Worm (Caenorhabditis elegans) whole organism, early embryonic: Measurements from ENCODE around the gene sre-5.
A peak's percentile ranks its signal among the peaks of the same experiment; 100 is the strongest.

Source experiments
- B0310.2 ChIP-seq: sonication (generic microtip); optimal IDR thresholded peaks from 2 replicates; lab custom pipeline; 2016; ENCODE audit warnings: mild to moderate bottlenecking, missing genetic modification characterization, missing compliant biosample characterization
- F13C5.2 ChIP-seq: sonication (generic microtip); optimal IDR thresholded peaks from 2 replicates; lab custom pipeline; 2017; ENCODE audit warnings: mild to moderate bottlenecking, missing genetic modification characterization, inconsistent platforms, missing compliant biosample characterization
- aly-1 ChIP-seq: sonication (generic microtip); optimal IDR thresholded peaks from 2 replicates; lab custom pipeline; 2016; ENCODE audit warnings: missing genetic modification characterization, missing compliant biosample characterization
- ama-1 ChIP-seq: fragments of 150-350 bp; optimal IDR thresholded peaks from 2 replicates; lab custom pipeline; 2014
- ceh-13 ChIP-seq: fragments of 200-800 bp; sonication (Bioruptor generic); optimal IDR thresholded peaks from 2 replicates; lab custom pipeline; 2018; ENCODE audit warnings: mild to moderate bottlenecking, missing genetic modification characterization, missing compliant biosample characterization
- ceh-36 ChIP-seq: sonication (generic microtip); optimal IDR thresholded peaks from 2 replicates; lab custom pipeline; 2016; ENCODE audit warnings: missing genetic modification characterization, inconsistent platforms, missing compliant biosample characterization
- ets-7 ChIP-seq: sonication (generic microtip); optimal IDR thresholded peaks from 2 replicates; lab custom pipeline; 2016; ENCODE audit warnings: missing genotype, missing genetic modification characterization, missing compliant biosample characterization
- flt-1 ChIP-seq: fragments of 200-800 bp; sonication (Bioruptor generic); IDR thresholded peaks from 2 replicates; pipeline ENCODE4 v1.3.6; 2022; ENCODE audit warnings: missing genetic modification characterization, missing compliant biosample characterization
- hmbx-1 ChIP-seq: sonication (generic microtip); optimal IDR thresholded peaks from 2 replicates; lab custom pipeline; 2016; ENCODE audit warnings: mild to moderate bottlenecking, missing genetic modification characterization, missing compliant biosample characterization
- hmg-4 ChIP-seq: fragments of 200-800 bp; sonication (Bioruptor generic); optimal IDR thresholded peaks from 2 replicates; lab custom pipeline; 2018; ENCODE audit warnings: mild to moderate bottlenecking, missing genetic modification characterization, missing compliant biosample characterization
- hnd-1 ChIP-seq: sonication (generic microtip); optimal IDR thresholded peaks from 2 replicates; lab custom pipeline; 2016; ENCODE audit warnings: missing genetic modification characterization, missing compliant biosample characterization
- pes-1 ChIP-seq: fragments of 200-800 bp; sonication (Bioruptor generic); IDR thresholded peaks from 2 replicates; pipeline ENCODE4 v1.3.6; 2022; ENCODE audit warnings: missing genetic modification reagents, missing genetic modification characterization, missing compliant biosample characterization
- scrt-1 ChIP-seq: fragments of 200-800 bp; sonication (Bioruptor generic); IDR thresholded peaks from 2 replicates; pipeline ENCODE4 v1.3.6; 2022; ENCODE audit warnings: missing genetic modification characterization, missing compliant biosample characterization
- sea-1 ChIP-seq: fragments of 200-800 bp; sonication (Bioruptor generic); conservative IDR thresholded peaks from 2 replicates; pipeline ENCODE4 v1.3.6; 2022; ENCODE audit warnings: missing genetic modification characterization, missing compliant biosample characterization
- tbx-11 ChIP-seq: fragments of 200-800 bp; sonication (Bioruptor generic); IDR thresholded peaks from 2 replicates; pipeline ENCODE4 v1.3.6; 2022; ENCODE audit warnings: missing genetic modification characterization, missing compliant biosample characterization
- tbx-37 ChIP-seq: fragments of 200-800 bp; sonication (Bioruptor generic); conservative IDR thresholded peaks from 2 replicates; pipeline ENCODE4 v1.3.6; 2022; ENCODE audit warnings: missing genetic modification reagents, missing genetic modification characterization, missing compliant biosample characterization
- tra-4 ChIP-seq: sonication (generic microtip); optimal IDR thresholded peaks from 2 replicates; lab custom pipeline; 2017; ENCODE audit warnings: missing genetic modification characterization, missing compliant biosample characterization

Gene sre-5

DNA sequence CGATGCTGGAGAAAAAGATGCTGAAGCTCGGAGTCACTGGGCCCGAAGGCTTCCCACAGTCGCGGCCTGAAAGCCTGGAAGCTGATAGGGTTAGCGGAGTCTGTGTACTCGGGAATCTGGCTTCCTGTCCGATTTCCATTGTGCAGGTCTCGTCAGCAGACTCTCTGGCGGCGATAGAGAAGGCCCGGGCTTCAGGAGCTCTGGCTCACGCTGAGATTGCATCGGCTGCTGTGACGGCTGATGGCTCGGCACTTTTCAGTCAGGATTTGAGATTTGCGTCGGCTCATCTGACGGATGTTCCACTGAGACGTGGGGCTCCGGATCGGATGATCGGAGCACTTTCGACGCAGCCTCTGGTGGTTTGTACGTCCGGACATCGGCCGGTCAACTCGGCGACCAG, 41.6 kb upstream of the sre-5 start:
- TF ChIP-seq sea-1 (GFP tag; lab: Robert Waterston, UW) (no peak), scrt-1 (GFP tag; lab: Robert Waterston, UW) (0 out of 2 replicates have a peak, but pooled peaks have one; percentile 29)

DNA sequence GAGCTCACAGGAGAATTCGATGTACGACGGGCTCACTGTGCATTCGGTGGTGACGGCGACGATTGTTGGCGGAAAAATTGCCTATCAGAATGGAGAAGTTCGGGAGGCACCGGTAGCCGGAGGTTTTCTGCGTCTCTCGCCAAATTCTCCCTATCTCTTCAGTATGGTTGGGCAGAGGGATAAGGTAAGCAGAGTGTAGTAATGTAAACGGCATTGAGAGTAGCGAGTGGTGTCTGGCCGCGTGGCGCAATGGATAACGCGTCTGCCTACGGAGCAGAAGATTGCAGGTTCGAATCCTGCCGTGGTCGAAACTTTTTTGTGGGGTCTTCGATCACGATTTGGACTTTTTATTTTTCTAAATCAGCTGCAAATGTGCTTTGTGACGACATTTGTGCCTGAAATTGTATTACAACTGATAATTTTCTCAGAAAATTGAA, 40.4 kb upstream of the sre-5 start:
- TF ChIP-seq hmbx-1 (tag; lab: Kevin White, UChicago) = peak; percentile 45
- peak; percentile 51 for TF ChIP-seq tra-4 (tag; lab: Kevin White, UChicago)
- peak; percentile 73 for TF ChIP-seq ceh-13
- peak; percentile 85 for TF ChIP-seq tbx-11 (GFP tag; lab: Robert Waterston, UW)
- peak; percentile 82 for TF ChIP-seq tbx-37 (GFP tag; lab: Robert Waterston, UW)
- peak; percentile 89 for TF ChIP-seq hmg-4 (GFP tag; lab: Kevin White, UChicago)
- peak; percentile 94 for TF ChIP-seq pes-1 (GFP tag; lab: Robert Waterston, UW)
- TF ChIP-seq aly-1 (tag; lab: Kevin White, UChicago) = peak; percentile 92
- peak; percentile 85 for TF ChIP-seq B0310.2 (tag; lab: Kevin White, UChicago)
- TF ChIP-seq ets-7 (tag; lab: Kevin White, UChicago) = peak; percentile 67
- peak; percentile 10 for TF ChIP-seq ama-1 (lab: Kevin White, UChicago)
- TF ChIP-seq ceh-36 (tag; lab: Kevin White, UChicago) = peak; percentile 86
- TF ChIP-seq sea-1 (GFP tag; lab: Robert Waterston, UW) = peak; percentile 91
- peak; percentile 91 for TF ChIP-seq scrt-1 (GFP tag; lab: Robert Waterston, UW)
- peak; percentile 86 for TF ChIP-seq F13C5.2 (tag; lab: Kevin White, UChicago)
- peak; percentile 75 for TF ChIP-seq hnd-1 (tag; lab: Kevin White, UChicago)
- peak; percentile 89 for TF ChIP-seq flt-1 (GFP tag; lab: Robert Waterston, UW)

DNA sequence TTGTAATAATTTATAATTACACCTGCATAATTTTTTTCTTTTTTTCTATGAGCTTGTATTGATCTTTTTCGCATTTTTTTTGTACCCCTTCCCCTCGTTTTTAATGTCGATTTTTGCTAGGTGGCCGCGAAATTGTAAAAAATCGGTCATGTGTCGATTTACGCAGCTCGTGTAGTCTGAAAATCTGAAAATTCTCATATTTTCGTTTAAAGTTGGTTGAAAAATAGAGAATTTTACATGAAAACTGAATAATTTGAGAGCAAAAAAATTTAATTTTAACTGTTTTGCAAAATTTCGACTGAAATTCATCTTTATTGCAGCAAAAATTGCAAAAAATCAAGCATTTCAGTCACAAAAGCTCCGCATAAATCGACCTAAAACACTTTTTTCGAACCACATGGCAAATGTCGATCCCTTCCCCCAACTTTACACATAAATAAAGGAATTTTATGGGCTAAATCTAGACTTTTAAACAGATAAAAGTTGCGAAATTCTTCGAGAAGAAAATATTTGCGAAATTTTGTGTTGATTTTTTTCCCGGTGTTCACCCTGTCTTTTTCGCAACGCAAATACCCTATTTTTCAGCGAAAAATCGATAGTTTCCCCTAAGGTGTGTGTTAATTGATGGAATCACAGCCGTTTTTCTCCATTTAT, 38.7 kb upstream of the sre-5 start:
- TF ChIP-seq tbx-11 (GFP tag; lab: Robert Waterston, UW) = no peak
- peak; percentile 29 for TF ChIP-seq B0310.2 (tag; lab: Kevin White, UChicago)
- TF ChIP-seq ama-1 (lab: Kevin White, UChicago) = peak; percentile 61
- TF ChIP-seq tbx-37 (GFP tag; lab: Robert Waterston, UW) = no peak

DNA sequence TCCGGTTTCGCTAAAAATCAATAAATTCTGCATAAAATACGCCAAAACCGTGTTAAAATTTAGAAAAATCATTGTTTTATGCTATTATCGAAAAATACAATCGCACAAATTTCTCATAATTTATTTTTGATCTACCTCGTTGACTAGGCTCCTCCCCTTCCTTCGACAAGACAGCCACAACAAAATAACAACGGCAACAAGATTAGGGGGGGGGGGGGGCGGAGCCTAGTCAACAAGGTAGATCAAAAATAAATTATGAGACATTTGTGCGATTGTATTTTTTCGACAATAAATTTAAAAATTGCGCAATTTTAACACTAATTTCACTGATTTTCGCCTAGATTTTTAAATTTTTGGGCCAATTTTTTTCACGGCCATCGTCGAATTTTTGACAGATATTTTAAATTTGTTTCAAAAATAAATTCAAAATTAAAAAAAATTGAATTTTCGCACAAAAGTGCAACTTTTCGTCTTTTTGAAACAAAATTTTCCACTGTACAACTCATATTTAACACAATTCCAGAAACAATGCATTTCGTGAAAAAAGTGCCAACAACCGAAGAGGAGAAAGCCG, 38.1 kb upstream of the sre-5 start, which contains the start of gene M57.2:
Gene M57.2, plus strand, starts transcription at position 524 of the 574 bp plus-strand sequence.
- TF ChIP-seq ceh-13 (no peak), hmg-4 (GFP tag; lab: Kevin White, UChicago) (no peak), sea-1 (GFP tag; lab: Robert Waterston, UW) (no peak), tra-4 (tag; lab: Kevin White, UChicago) (no peak)

DNA sequence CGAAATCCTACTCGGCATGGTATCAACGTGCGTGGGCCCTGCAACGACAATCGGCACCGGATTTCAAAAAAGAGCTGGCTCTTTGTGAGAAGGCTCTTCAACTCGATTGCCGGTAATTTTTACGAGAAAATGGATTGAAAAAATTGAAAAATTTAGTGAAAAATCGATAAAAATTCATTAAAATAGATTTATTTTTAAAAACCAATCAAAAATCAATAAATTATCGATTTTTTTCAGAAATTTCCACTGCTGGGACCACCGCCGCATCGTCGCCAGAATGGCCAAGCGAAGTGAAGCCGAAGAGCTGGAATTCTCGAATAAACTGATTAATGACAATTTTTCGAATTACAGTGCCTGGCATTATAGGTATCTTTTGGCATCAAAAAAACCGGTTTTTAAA, 37.1 kb upstream of the sre-5 start:
- TF ChIP-seq hnd-1 (tag; lab: Kevin White, UChicago) (no peak), B0310.2 (tag; lab: Kevin White, UChicago) (no peak), pes-1 (GFP tag; lab: Robert Waterston, UW) (no peak), scrt-1 (GFP tag; lab: Robert Waterston, UW) (no peak), tbx-37 (GFP tag; lab: Robert Waterston, UW) (no peak), aly-1 (tag; lab: Kevin White, UChicago) (no peak), flt-1 (GFP tag; lab: Robert Waterston, UW) (no peak), ceh-13 (no peak)

DNA sequence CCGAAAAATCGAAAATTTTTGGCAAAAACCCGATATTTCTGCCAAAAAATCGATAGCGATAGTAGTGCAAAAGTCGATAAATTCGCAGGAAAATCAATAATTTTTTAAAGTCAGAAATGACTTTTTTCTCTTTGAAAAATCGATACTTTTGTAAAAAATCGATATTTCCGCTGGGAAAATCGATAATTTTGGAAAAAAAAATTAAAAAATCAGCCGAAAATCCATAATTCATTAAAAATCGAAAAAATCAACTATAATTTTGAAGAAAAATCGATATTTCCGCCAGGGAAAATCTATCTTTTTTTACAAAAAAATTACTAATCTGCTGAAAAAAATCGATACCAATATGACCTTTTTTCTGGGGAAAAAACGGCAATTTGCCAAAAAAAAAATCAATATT, 33.5 kb upstream of the sre-5 start:
- TF ChIP-seq ceh-13 (no peak), tbx-37 (GFP tag; lab: Robert Waterston, UW) (no peak), hnd-1 (tag; lab: Kevin White, UChicago) (no peak), F13C5.2 (tag; lab: Kevin White, UChicago) (no peak), hmg-4 (GFP tag; lab: Kevin White, UChicago) (no peak), scrt-1 (GFP tag; lab: Robert Waterston, UW) (no peak), hmbx-1 (tag; lab: Kevin White, UChicago) (no peak), ama-1 (lab: Kevin White, UChicago) (no peak), aly-1 (tag; lab: Kevin White, UChicago) (no peak), B0310.2 (tag; lab: Kevin White, UChicago) (no peak)

DNA sequence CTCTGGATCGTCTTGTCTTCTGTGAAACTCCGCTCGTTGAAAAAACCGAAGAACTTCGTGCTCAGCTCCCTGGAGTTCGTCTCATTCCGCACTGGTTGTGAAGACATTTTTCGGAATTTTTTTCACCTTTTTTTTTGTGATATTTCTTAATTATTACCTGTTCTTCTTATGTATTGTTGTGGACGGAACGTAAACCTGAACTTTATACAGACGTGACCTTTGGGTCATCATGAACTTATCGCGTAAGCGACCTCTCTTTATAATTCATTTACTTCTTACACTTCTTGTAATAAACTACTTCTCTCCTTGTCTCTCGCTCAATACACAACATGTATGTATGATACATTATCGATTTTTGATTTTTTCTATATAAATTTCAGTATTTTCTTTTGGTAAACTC, 32.8 kb upstream of the sre-5 start, which contains the start of gene M57.1:
Gene M57.1, plus strand, starts transcription at position 301 of the 400 bp plus-strand sequence.
- TF ChIP-seq F13C5.2 (tag; lab: Kevin White, UChicago) (no peak), B0310.2 (tag; lab: Kevin White, UChicago) (no peak), scrt-1 (GFP tag; lab: Robert Waterston, UW) (no peak), ets-7 (tag; lab: Kevin White, UChicago) (no peak), hmbx-1 (tag; lab: Kevin White, UChicago) (no peak), aly-1 (tag; lab: Kevin White, UChicago) (no peak), tbx-37 (GFP tag; lab: Robert Waterston, UW) (no peak), hmg-4 (GFP tag; lab: Kevin White, UChicago) (no peak), sea-1 (GFP tag; lab: Robert Waterston, UW) (no peak), ceh-13 (no peak), pes-1 (GFP tag; lab: Robert Waterston, UW) (no peak), ceh-36 (tag; lab: Kevin White, UChicago) (no peak), ama-1 (lab: Kevin White, UChicago) (no peak), hnd-1 (tag; lab: Kevin White, UChicago) (no peak), tra-4 (tag; lab: Kevin White, UChicago) (no peak), tbx-11 (GFP tag; lab: Robert Waterston, UW) (no peak), flt-1 (GFP tag; lab: Robert Waterston, UW) (no peak)
